Fruit fly (Drosophila melanogaster): ENCODE results near the gene mip130.

Gene mip130

dm6 chrX:1965979-1966778 lies 58.1 kb downstream of the mip130 start (continued):
- TF ChIP-seq lmd (GFP tag; IDR thresholded peaks at IDR 0.05) (no peak), CrebB (tag; optimal IDR thresholded peaks at IDR 0.05) (no peak), Antp (GFP tag; optimal IDR thresholded peaks at IDR 0.05) (no peak), jigr1 (GFP tag; IDR thresholded peaks at IDR 0.05) (no peak), pho (GFP tag; optimal IDR thresholded peaks at IDR 0.05) (no peak), vvl (GFP tag; IDR thresholded peaks at IDR 0.05) (0 out of 2 replicates have a peak, but pooled peaks have one; percentile 9), CG17186 (GFP tag; optimal IDR thresholded peaks at IDR 0.05) (no peak), dan (GFP tag; IDR thresholded peaks at IDR 0.05) (no peak), esg (GFP tag; conservative IDR thresholded peaks at IDR 0.05) (no peak)

- TF ChIP-seq B-H2 (GFP tag; optimal IDR thresholded peaks at IDR 0.05) (no peak), Blimp-1 (GFP tag; optimal IDR thresholded peaks at IDR 0.05) (peak; percentile 21), Poxn (GFP tag; IDR thresholded peaks at IDR 0.05) (no peak), onecut (GFP tag; IDR thresholded peaks at IDR 0.05) (peak; percentile 46; the same call in 1 of the 2 replicates), prd (optimal IDR thresholded peaks at IDR 0.05) (no peak), prd (GFP tag; IDR thresholded peaks at IDR 0.05) (no peak), crc (GFP tag; optimal IDR thresholded peaks at IDR 0.05) (no peak), CG7556 (GFP tag; optimal IDR thresholded peaks at IDR 0.05) (peak; percentile 5), CG7839 (tag; optimal IDR thresholded peaks at IDR 0.05) (peak; percentile 12), CG5245 (GFP tag; optimal IDR thresholded peaks at IDR 0.05) (no peak), cg (GFP tag; optimal IDR thresholded peaks at IDR 0.05) (peak; percentile 21), mirr (GFP tag; optimal IDR thresholded peaks at IDR 0.05) (no peak), D (optimal IDR thresholded peaks at IDR 0.05) (no peak), D (GFP tag; optimal IDR thresholded peaks at IDR 0.05) (peak; percentile 5), hb (GFP tag; IDR thresholded peaks at IDR 0.05; ENCODE audit: partially characterized antibody) (no peak), lmd (GFP tag; IDR thresholded peaks at IDR 0.05) (no peak), sens (GFP tag) (peak; percentile 37), CG6689 (GFP tag; IDR thresholded peaks at IDR 0.05) (0 out of 2 replicates have a peak, but pooled peaks have one; percentile 12), CG6654 (GFP tag; optimal IDR thresholded peaks at IDR 0.05) (peak; percentile 6), CG3838 (GFP tag; optimal IDR thresholded peaks at IDR 0.05) (no peak), pzg (GFP tag; optimal IDR thresholded peaks at IDR 0.05) (no peak), shn (GFP tag; optimal IDR thresholded peaks at IDR 0.05) (no peak), Ada2b (GFP tag; IDR thresholded peaks at IDR 0.05) (no peak), lola (GFP tag; optimal IDR thresholded peaks at IDR 0.05) (no peak), Deaf1 (tag; optimal IDR thresholded peaks at IDR 0.05) (peak; percentile 53), Aef1 (GFP tag; IDR thresholded peaks at IDR 0.05) (0 out of 3 replicates have a peak, but pooled peaks have one; percentile 6), nmo (GFP tag; optimal IDR thresholded peaks at IDR 0.05) (peak; percentile 6), Nf-YB (GFP tag; optimal IDR thresholded peaks at IDR 0.05) (no peak), CG11560 (tag; IDR thresholded peaks at IDR 0.05) (no peak), sr (GFP tag; IDR thresholded peaks at IDR 0.05) (0 out of 3 replicates have a peak, but pooled peaks have one; percentile 37), Trl (optimal IDR thresholded peaks at IDR 0.05) (peak; percentile 10 to 12), Trl (GFP tag; optimal IDR thresholded peaks at IDR 0.05) (no peak), fd96Cb (tag; optimal IDR thresholded peaks at IDR 0.05) (peak; percentile 8), CG7357 (GFP tag; IDR thresholded peaks at IDR 0.05) (no peak), al (GFP tag; IDR thresholded peaks at IDR 0.05) (no peak), stwl (tag; optimal IDR thresholded peaks at IDR 0.05) (no peak), bsh (GFP tag; optimal IDR thresholded peaks at IDR 0.05) (peak in 1 of 2 experiments; percentile 1), hkb (optimal IDR thresholded peaks at IDR 0.05) (no peak), hkb (GFP tag; IDR thresholded peaks at IDR 0.05) (no peak), dmrt99B (tag; optimal IDR thresholded peaks at IDR 0.05) (peak; percentile 17)
Observed at dm6 chrX:1966779-1967520, 58.9 kb downstream of the mip130 start.
